Worm (Caenorhabditis elegans) whole organism, L1 larva: ENCODE data around the gene Y37E11B.6.
A peak's percentile ranks its signal among the peaks of the same experiment; 100 is the strongest.

ENCODE experiments used
- F16B12.6 ChIP-seq: fragments of 150-350 bp; optimal IDR thresholded peaks from 2 replicates; lab custom pipeline; 2014; ENCODE audit warnings: missing biosample characterization, missing genetic modification characterization
- Y116A8C.19 ChIP-seq: sonication (generic microtip); optimal IDR thresholded peaks from 2 replicates; lab custom pipeline; 2016; ENCODE audit warnings: missing compliant biosample characterization, missing genetic modification characterization, borderline replicate concordance
- ama-1 ChIP-seq: fragments of 150-350 bp; optimal IDR thresholded peaks from 2 replicates; lab custom pipeline; 2014
- ceh-8 ChIP-seq: fragments of 200-800 bp; sonication (Bioruptor generic); optimal IDR thresholded peaks from 2 replicates; lab custom pipeline; 2018; ENCODE audit warnings: mild to moderate bottlenecking, missing genetic modification characterization, moderate library complexity, missing compliant biosample characterization
- ceh-82 ChIP-seq, 3 experiments: fragments of 150-350 bp in 1 of 3; sonication (generic microtip) in 2 of 3; optimal IDR thresholded peaks; 2 replicates each; lab custom pipeline; 2014 to 2017; ENCODE audit warnings: missing biosample characterization in 3 of 3, missing genetic modification characterization in 3 of 3
- ces-1 ChIP-seq: fragments of 150-350 bp; optimal IDR thresholded peaks from 2 replicates; lab custom pipeline; 2014; ENCODE audit warnings: missing biosample characterization, missing genetic modification reagents, missing genetic modification characterization
- dpl-1 ChIP-seq, 3 experiments: fragments of 150-350 bp in 2 of 3; sonication (generic microtip) in 1 of 3; optimal IDR thresholded peaks; 2 replicates each; lab custom pipeline; 2014 to 2017; ENCODE audit warnings: missing biosample characterization in 3 of 3, missing genetic modification characterization in 3 of 3, missing genetic modification reagents in 3 of 3
- dsc-1 ChIP-seq: sonication (generic microtip); optimal IDR thresholded peaks from 2 replicates; lab custom pipeline; 2016; ENCODE audit warnings: mild to moderate bottlenecking, missing genetic modification characterization, missing compliant biosample characterization
- efl-1 ChIP-seq, 4 experiments: fragments of 150-350 bp; optimal IDR thresholded peaks in 3 of 4; peaks in 1 of 4; 1 replicate in 1 of 4; 2 replicates in 3 of 4; lab custom pipeline; 2014; ENCODE audit warnings: missing biosample characterization in 2 of 4, missing genetic modification characterization in 2 of 4, missing genetic modification reagents in 2 of 4
- egl-13 ChIP-seq: sonication (generic microtip); optimal IDR thresholded peaks from 2 replicates; lab custom pipeline; 2016; ENCODE audit warnings: missing genotype, missing genetic modification reagents, missing genetic modification characterization, missing compliant biosample characterization
- egl-27 ChIP-seq, 2 experiments: fragments of 150-350 bp in 1 of 2; sonication (generic microtip); optimal IDR thresholded peaks; 3 replicates each; lab custom pipeline; 2017 to 2018; ENCODE audit warnings: missing biosample characterization in 2 of 2, missing genetic modification characterization in 2 of 2, missing genetic modification reagents in 2 of 2
- elt-3 ChIP-seq, 6 experiments: fragments of 150-350 bp in 1 of 6; sonication (generic microtip); optimal IDR thresholded peaks; 2 replicates each; lab custom pipeline; 2017 to 2018; ENCODE audit warnings: missing biosample characterization in 6 of 6, missing genetic modification characterization in 6 of 6, inconsistent platforms in 1 of 6
- fkh-4 ChIP-seq: sonication (generic microtip); optimal IDR thresholded peaks from 2 replicates; lab custom pipeline; 2016; ENCODE audit warnings: missing compliant biosample characterization, missing genetic modification characterization, borderline replicate concordance
- fkh-8 ChIP-seq: sonication (generic microtip); optimal IDR thresholded peaks from 2 replicates; lab custom pipeline; 2016; ENCODE audit warnings: mild to moderate bottlenecking, missing genetic modification characterization, missing compliant biosample characterization
- fos-1 ChIP-seq: fragments of 150-350 bp; optimal IDR thresholded peaks from 2 replicates; lab custom pipeline; 2014; ENCODE audit warnings: missing biosample characterization, missing genetic modification characterization
- hlh-4 ChIP-seq: sonication (generic microtip); optimal IDR thresholded peaks from 2 replicates; lab custom pipeline; 2016; ENCODE audit warnings: mild to moderate bottlenecking, missing genetic modification characterization, missing compliant biosample characterization
- jun-1 ChIP-seq: fragments of 150-350 bp; optimal IDR thresholded peaks from 2 replicates; lab custom pipeline; 2014; ENCODE audit warnings: missing biosample characterization, missing genetic modification reagents, missing genetic modification characterization
- lin-13 ChIP-seq: fragments of 150-350 bp; optimal IDR thresholded peaks from 2 replicates; lab custom pipeline; 2014; ENCODE audit warnings: missing biosample characterization, missing genetic modification reagents, missing genetic modification characterization
- lin-14 ChIP-seq: fragments of 200-800 bp; sonication (Bioruptor generic); optimal IDR thresholded peaks from 2 replicates; lab custom pipeline; 2018; ENCODE audit warnings: mild to moderate bottlenecking, missing genetic modification characterization, moderate library complexity, missing compliant biosample characterization
- lin-35 ChIP-seq, 2 experiments: fragments of 150-350 bp; optimal IDR thresholded peaks; 2 replicates each; lab custom pipeline; 2014; ENCODE audit warnings: missing biosample characterization in 2 of 2, missing genetic modification characterization in 2 of 2, missing genetic modification reagents in 2 of 2
- lir-3 ChIP-seq: sonication (generic microtip); optimal IDR thresholded peaks from 2 replicates; lab custom pipeline; 2016; ENCODE audit warnings: mild to moderate bottlenecking, missing genetic modification characterization, moderate library complexity, missing compliant biosample characterization; ENCODE audit not compliant: poor library complexity
- lsy-2 ChIP-seq, 2 experiments: fragments of 150-350 bp; optimal IDR thresholded peaks; 2 replicates each; lab custom pipeline; 2014; ENCODE audit warnings: missing biosample characterization in 2 of 2, missing genetic modification characterization in 2 of 2
- mdl-1 ChIP-seq, 2 experiments: fragments of 150-350 bp; optimal IDR thresholded peaks; 2 replicates each; lab custom pipeline; 2014 to 2017; ENCODE audit warnings: missing biosample characterization in 2 of 2, missing genetic modification characterization in 2 of 2, inconsistent platforms in 1 of 2
- mef-2 ChIP-seq: fragments of 150-350 bp; optimal IDR thresholded peaks from 2 replicates; lab custom pipeline; 2014; ENCODE audit warnings: missing biosample characterization, missing genetic modification characterization
- mep-1 ChIP-seq: fragments of 150-350 bp; optimal IDR thresholded peaks from 2 replicates; lab custom pipeline; 2014; ENCODE audit warnings: missing biosample characterization, missing genetic modification characterization
- nhr-237 ChIP-seq: fragments of 150-350 bp; optimal IDR thresholded peaks from 2 replicates; lab custom pipeline; 2014; ENCODE audit warnings: missing biosample characterization, missing genetic modification characterization
- nhr-28 ChIP-seq: fragments of 150-350 bp; optimal IDR thresholded peaks from 2 replicates; lab custom pipeline; 2014; ENCODE audit warnings: missing biosample characterization, missing genetic modification characterization
- nhr-76 ChIP-seq: sonication (generic microtip); optimal IDR thresholded peaks from 2 replicates; lab custom pipeline; 2017; ENCODE audit warnings: missing biosample characterization, missing genetic modification characterization
- nhr-77 ChIP-seq: fragments of 150-350 bp; optimal IDR thresholded peaks from 2 replicates; lab custom pipeline; 2014; ENCODE audit warnings: missing biosample characterization, missing genetic modification characterization
- nhr-84 ChIP-seq: sonication (generic microtip); optimal IDR thresholded peaks from 2 replicates; lab custom pipeline; 2017; ENCODE audit warnings: missing biosample characterization, missing genetic modification characterization
- nhr-85 ChIP-seq: sonication (generic microtip); peaks from one replicate; lab custom pipeline; 2016; ENCODE audit warnings: missing genetic modification characterization, inconsistent platforms, missing compliant biosample characterization
- pag-3 ChIP-seq: sonication (generic microtip); optimal IDR thresholded peaks from 2 replicates; lab custom pipeline; 2017; ENCODE audit warnings: missing genetic modification characterization, mild to moderate bottlenecking, missing compliant biosample characterization, antibody characterized with exemption, borderline replicate concordance; ENCODE audit not compliant: insufficient read depth
- pqm-1 ChIP-seq: sonication (generic microtip); optimal IDR thresholded peaks from 3 replicates; lab custom pipeline; 2017; ENCODE audit warnings: missing biosample characterization, missing genetic modification characterization
- snpc-4 ChIP-seq: fragments of 150-350 bp; optimal IDR thresholded peaks from 2 replicates; lab custom pipeline; 2014; ENCODE audit warnings: missing biosample characterization, missing genetic modification characterization
- snu-23 ChIP-seq: sonication (generic microtip); optimal IDR thresholded peaks from 2 replicates; lab custom pipeline; 2016; ENCODE audit warnings: missing genetic modification characterization, missing compliant biosample characterization
- sptf-1 ChIP-seq: fragments of 150-350 bp; optimal IDR thresholded peaks from 2 replicates; lab custom pipeline; 2014; ENCODE audit warnings: missing biosample characterization, missing genetic modification characterization
- sup-37 ChIP-seq: fragments of 200-800 bp; sonication (Bioruptor generic); optimal IDR thresholded peaks from 2 replicates; lab custom pipeline; 2018; ENCODE audit warnings: mild to moderate bottlenecking, missing genetic modification characterization, missing compliant biosample characterization
- swsn-7 ChIP-seq: sonication (generic microtip); optimal IDR thresholded peaks from 2 replicates; lab custom pipeline; 2016; ENCODE audit warnings: missing genetic modification characterization, missing compliant biosample characterization
- tbx-2 ChIP-seq: sonication (generic microtip); optimal IDR thresholded peaks from 2 replicates; lab custom pipeline; 2016; ENCODE audit warnings: missing genetic modification characterization, missing compliant biosample characterization
- tlp-1 ChIP-seq: fragments of 150-350 bp; optimal IDR thresholded peaks from 2 replicates; lab custom pipeline; 2014; ENCODE audit warnings: missing biosample characterization, missing genetic modification characterization
- unc-130 ChIP-seq: fragments of 150-350 bp; optimal IDR thresholded peaks from 2 replicates; lab custom pipeline; 2017; ENCODE audit warnings: missing biosample characterization, missing genetic modification characterization, inconsistent platforms
- unc-30 ChIP-seq: sonication (generic microtip); optimal IDR thresholded peaks from 2 replicates; lab custom pipeline; 2017; ENCODE audit warnings: missing biosample characterization, missing genetic modification characterization
- unc-98 ChIP-seq: fragments of 200-800 bp; sonication (Bioruptor generic); IDR thresholded peaks from 2 replicates; pipeline ENCODE4 v1.3.6; 2022; ENCODE audit warnings: missing genetic modification characterization, missing compliant biosample characterization
- xbp-1 ChIP-seq: sonication (generic microtip); optimal IDR thresholded peaks from 2 replicates; lab custom pipeline; 2016; ENCODE audit warnings: missing genetic modification characterization, missing compliant biosample characterization
- zip-4 ChIP-seq: fragments of 200-800 bp; sonication (Bioruptor generic); optimal IDR thresholded peaks from 2 replicates; lab custom pipeline; 2018; ENCODE audit warnings: mild to moderate bottlenecking, missing genetic modification characterization, moderate library complexity, missing compliant biosample characterization
- ztf-11 ChIP-seq, 2 experiments: sonication (generic microtip); optimal IDR thresholded peaks; 2 replicates each; lab custom pipeline; 2016 to 2017; ENCODE audit warnings: missing genetic modification characterization in 2 of 2, missing biosample characterization in 1 of 2, missing compliant biosample characterization in 1 of 2

Y37E11B.6 gene

ce11 chrIV:3557331-3557730 lies 41.8 kb downstream of the Y37E11B.6 start, which contains the start of gene osm-9:
Gene osm-9, minus strand, starts transcription at chrIV:3557431.
- TF ChIP-seq swsn-7 (no peak), mep-1 (tag; lab: Kevin White, UChicago) (no peak), unc-98 (no peak), unc-30 (tag; lab: Kevin White, UChicago) (no peak), hlh-4 (peak; percentile 22), fkh-8 (tag; lab: Kevin White, UChicago) (peak; percentile 42), xbp-1 (tag; lab: Kevin White, UChicago) (no peak), elt-3 (tag; optimal IDR thresholded peaks at IDR 0.05; lab: Kevin White, UChicago) (no peak), ces-1 (GFP tag; lab: Kevin White, UChicago) (no peak)

- TF ChIP-seq fos-1: no peak
- no peak for TF ChIP-seq tlp-1 (tag; lab: Kevin White, UChicago)
- TF ChIP-seq ces-1 (GFP tag; lab: Kevin White, UChicago): no peak
- TF ChIP-seq jun-1 (tag; lab: Kevin White, UChicago): no peak
- no peak for TF ChIP-seq egl-27 (tag; optimal IDR thresholded peaks at IDR 0.05; lab: Kevin White, UChicago)
- TF ChIP-seq sptf-1 (tag; lab: Kevin White, UChicago): no peak
- no peak for TF ChIP-seq ama-1 (lab: Kevin White, UChicago)
- TF ChIP-seq pag-3: no peak
- no peak for TF ChIP-seq nhr-28 (tag; lab: Kevin White, UChicago)
- TF ChIP-seq fkh-4 (tag; lab: Kevin White, UChicago): no peak
These were observed 46.2 kb downstream of the Y37E11B.6 start for ce11 chrIV:3552933-3553332.

- TF ChIP-seq Y116A8C.19 (no peak), tbx-2 (peak; percentile 18), ama-1 (lab: Kevin White, UChicago) (no peak), jun-1 (tag; lab: Kevin White, UChicago) (peak; percentile 57), fos-1 (peak; percentile 51), mef-2 (tag; lab: Kevin White, UChicago) (no peak), fkh-8 (tag; lab: Kevin White, UChicago) (peak; percentile 36), pag-3 (no peak), pqm-1 (no peak), mep-1 (tag; lab: Kevin White, UChicago) (peak; percentile 47), sptf-1 (tag; lab: Kevin White, UChicago) (no peak), ceh-8 (GFP tag; lab: Kevin White, UChicago) (no peak), mdl-1 (tag; optimal IDR thresholded peaks at IDR 0.05; lab: Kevin White, UChicago) (peak in 1 of 2 experiments; percentile 48), F16B12.6 (tag; lab: Kevin White, UChicago) (no peak), hlh-4 (no peak), ceh-82 (tag; optimal IDR thresholded peaks at IDR 0.05; lab: Kevin White, UChicago) (peak; percentile 20 to 63 (median 38)), ces-1 (GFP tag; lab: Kevin White, UChicago) (no peak), nhr-76 (tag; lab: Kevin White, UChicago) (no peak), lin-13 (GFP tag; lab: Kevin White, UChicago) (no peak), lin-35 (GFP tag; optimal IDR thresholded peaks at IDR 0.05; lab: Kevin White, UChicago) (peak; percentile 51 to 56), lin-14 (GFP tag; lab: Kevin White, UChicago) (peak; percentile 55), zip-4 (GFP tag; lab: Kevin White, UChicago) (no peak), ztf-11 (tag; optimal IDR thresholded peaks at IDR 0.05; lab: Kevin White, UChicago) (peak in 1 of 2 experiments; percentile 20), nhr-84 (no peak), unc-130 (tag; lab: Kevin White, UChicago) (peak; percentile 67), dsc-1 (tag; lab: Kevin White, UChicago) (peak; percentile 62), nhr-85 (tag; lab: Kevin White, UChicago) (peak; percentile 41), efl-1 (optimal IDR thresholded peaks at IDR 0.05; lab: Kevin White, UChicago) (peak; percentile 24 to 46), efl-1 (GFP tag; optimal IDR thresholded peaks at IDR 0.05 in 1 of 2; lab: Kevin White, UChicago) (peak; percentile 45 to 93), nhr-28 (tag; lab: Kevin White, UChicago) (no peak), lir-3 (tag; lab: Kevin White, UChicago) (no peak), egl-13 (tag; lab: Kevin White, UChicago) (peak; percentile 26), dpl-1 (GFP tag; optimal IDR thresholded peaks at IDR 0.05; lab: Kevin White, UChicago) (peak; percentile 20 to 33 (median 27)), lsy-2 (tag; optimal IDR thresholded peaks at IDR 0.05; lab: Kevin White, UChicago) (peak; percentile 34 to 71), snpc-4 (tag; lab: Kevin White, UChicago) (peak; percentile 42), nhr-77 (tag; lab: Kevin White, UChicago) (peak; percentile 15), snu-23 (GFP tag; lab: Kevin White, UChicago) (peak; percentile 73), sup-37 (GFP tag; lab: Kevin White, UChicago) (no peak), nhr-237 (tag; lab: Kevin White, UChicago) (no peak)
These were observed 47.2 kb downstream of the Y37E11B.6 start for ce11 chrIV:3551777-3552462.
